Worm (Caenorhabditis elegans) whole organism, young adult: ENCODE measurements around the gene T07A5.1.
A peak's percentile ranks its signal among the peaks of the same experiment; 100 is the strongest.

Source experiments
- F57C9.4 ChIP-seq: sonication (generic microtip); optimal IDR thresholded peaks from 2 replicates; lab custom pipeline; 2017; ENCODE audit warnings: mild to moderate bottlenecking, missing genetic modification characterization, missing compliant biosample characterization
- T26A5.8 ChIP-seq: sonication (generic microtip); optimal IDR thresholded peaks from 2 replicates; lab custom pipeline; 2016; ENCODE audit warnings: missing genetic modification characterization, missing compliant biosample characterization
- cebp-1 ChIP-seq, 2 experiments: fragments of 200-800 bp in 1 of 2; sonication (Bioruptor generic) in 1 of 2; sonication (generic microtip) in 1 of 2; IDR thresholded peaks in 1 of 2; optimal IDR thresholded peaks in 1 of 2; 2 replicates each; pipeline versions ENCODE4 v1.3.6 to Lab custom; 2017 to 2022; ENCODE audit warnings: missing compliant biosample characterization in 2 of 2, missing genetic modification characterization in 2 of 2, mild to moderate bottlenecking in 1 of 2, missing genetic modification reagents in 1 of 2, moderate library complexity in 1 of 2

ce11 chrIII:10337508-10338166 is 31.6 kb upstream of the T07A5.1 start, which contains the start of gene ttr-15:
- TF ChIP-seq F57C9.4 (tag; lab: Kevin White, UChicago) (no peak), cebp-1 (GFP tag; IDR thresholded peaks at IDR 0.05; lab: Robert Waterston, UW) (no peak), cebp-1 (tag; optimal IDR thresholded peaks at IDR 0.05; lab: Kevin White, UChicago) (peak; percentile 39), T26A5.8 (tag; lab: Kevin White, UChicago) (no peak)
